Worm (Caenorhabditis elegans) whole organism, young adult: ENCODE measurements around the gene Y20C6A.1.

Experiments used
- C06A6.2 ChIP-seq: fragments of 200-800 bp; sonication (Bioruptor generic); conservative IDR thresholded peaks from 2 replicates; pipeline ENCODE4 v1.3.6; 2022; ENCODE audit warnings: missing genetic modification characterization, missing compliant biosample characterization
- D2030.7 ChIP-seq: fragments of 200-800 bp; sonication (Bioruptor generic); IDR thresholded peaks from 2 replicates; pipeline ENCODE4 v1.3.6; 2022; ENCODE audit warnings: missing genetic modification reagents, missing genetic modification characterization, missing compliant biosample characterization
- F22D6.2 ChIP-seq: sonication (generic microtip); optimal IDR thresholded peaks from 2 replicates; lab custom pipeline; 2016; ENCODE audit warnings: mild to moderate bottlenecking, missing genetic modification characterization, missing compliant biosample characterization
- K11D2.4 ChIP-seq: fragments of 200-800 bp; sonication (Bioruptor generic); IDR thresholded peaks from 2 replicates; pipeline ENCODE4 v1.3.6; 2022; ENCODE audit warnings: missing genetic modification reagents, missing genetic modification characterization, missing compliant biosample characterization
- ZK185.1 ChIP-seq: sonication (generic microtip); optimal IDR thresholded peaks from 2 replicates; lab custom pipeline; 2016; ENCODE audit warnings: mild to moderate bottlenecking, missing genetic modification characterization, missing compliant biosample characterization; ENCODE audit not compliant: poor library complexity, severe bottlenecking
- attf-5 ChIP-seq: fragments of 200-800 bp; sonication (Bioruptor generic); optimal IDR thresholded peaks from 2 replicates; lab custom pipeline; 2018; ENCODE audit warnings: mild to moderate bottlenecking, missing genetic modification characterization, missing compliant biosample characterization
- attf-6 ChIP-seq: fragments of 200-800 bp; sonication (Bioruptor generic); IDR thresholded peaks from 2 replicates; pipeline ENCODE4 v1.3.6; 2022; ENCODE audit warnings: missing genetic modification reagents, missing genetic modification characterization, missing compliant biosample characterization
- bed-2 ChIP-seq: fragments of 200-800 bp; sonication (Bioruptor generic); IDR thresholded peaks from 2 replicates; pipeline ENCODE4 v1.3.6; 2022; ENCODE audit warnings: missing genetic modification reagents, missing genetic modification characterization, missing compliant biosample characterization
- cebp-1 ChIP-seq, 2 experiments: fragments of 200-800 bp in 1 of 2; sonication (Bioruptor generic) in 1 of 2; sonication (generic microtip) in 1 of 2; IDR thresholded peaks in 1 of 2; optimal IDR thresholded peaks in 1 of 2; 2 replicates each; pipeline versions ENCODE4 v1.3.6 to Lab custom; 2017 to 2022; ENCODE audit warnings: missing compliant biosample characterization in 2 of 2, missing genetic modification characterization in 2 of 2, mild to moderate bottlenecking in 1 of 2, missing genetic modification reagents in 1 of 2, moderate library complexity in 1 of 2
- cebp-2 ChIP-seq: fragments of 200-800 bp; sonication (Bioruptor generic); IDR thresholded peaks from 2 replicates; pipeline ENCODE4 v1.3.6; 2022; ENCODE audit warnings: missing genetic modification characterization, missing compliant biosample characterization
- ceh-27 ChIP-seq: fragments of 200-800 bp; sonication (Bioruptor generic); optimal IDR thresholded peaks from 2 replicates; lab custom pipeline; 2018; ENCODE audit warnings: mild to moderate bottlenecking, missing genetic modification characterization, moderate library complexity, missing compliant biosample characterization
- chd-7 ChIP-seq: sonication (generic microtip); optimal IDR thresholded peaks from 2 replicates; lab custom pipeline; 2016; ENCODE audit warnings: mild to moderate bottlenecking, missing genetic modification characterization, moderate library complexity, missing compliant biosample characterization
- egl-18 ChIP-seq: fragments of 200-800 bp; sonication (Bioruptor generic); IDR thresholded peaks from 2 replicates; pipeline ENCODE4 v1.3.6; 2022; ENCODE audit warnings: missing genetic modification reagents, missing genetic modification characterization, missing compliant biosample characterization
- egrh-3 ChIP-seq: fragments of 200-800 bp; sonication (Bioruptor generic); IDR thresholded peaks from 2 replicates; pipeline ENCODE4 v1.3.6; 2022; ENCODE audit warnings: missing genetic modification reagents, missing genetic modification characterization, missing compliant biosample characterization
- fkh-3 ChIP-seq: sonication (generic microtip); optimal IDR thresholded peaks from 2 replicates; lab custom pipeline; 2016; ENCODE audit warnings: mild to moderate bottlenecking, missing genetic modification characterization, missing compliant biosample characterization
- hlh-26 ChIP-seq: fragments of 200-800 bp; sonication (Bioruptor generic); conservative IDR thresholded peaks from 2 replicates; pipeline ENCODE4 v1.3.6; 2022; ENCODE audit warnings: missing genetic modification reagents, missing genetic modification characterization, missing compliant biosample characterization
- hrde-1 ChIP-seq: sonication (generic microtip); optimal IDR thresholded peaks from 2 replicates; lab custom pipeline; 2016; ENCODE audit warnings: missing genetic modification characterization, mild to moderate bottlenecking, missing compliant biosample characterization, moderate library complexity, missing genotype, missing genetic modification reagents, borderline replicate concordance
- lag-1 ChIP-seq: fragments of 200-800 bp; sonication (Bioruptor generic); IDR thresholded peaks from 2 replicates; pipeline ENCODE4 v1.3.6; 2022; ENCODE audit warnings: missing genetic modification reagents, missing genetic modification characterization, missing compliant biosample characterization
- let-526 ChIP-seq: fragments of 200-800 bp; sonication (Bioruptor generic); IDR thresholded peaks from 2 replicates; pipeline ENCODE4 v1.3.6; 2022; ENCODE audit warnings: missing genetic modification reagents, missing genetic modification characterization, missing compliant biosample characterization
- lin-26 ChIP-seq: fragments of 200-800 bp; sonication (Bioruptor generic); IDR thresholded peaks from 2 replicates; pipeline ENCODE4 v1.3.6; 2022; ENCODE audit warnings: missing genetic modification reagents, missing genetic modification characterization, missing compliant biosample characterization
- lin-35 ChIP-seq, 3 experiments: fragments of 150-350 bp in 2 of 3; sonication (generic microtip) in 1 of 3; optimal IDR thresholded peaks; 2 replicates each; lab custom pipeline; 2014 to 2018; ENCODE audit warnings: missing biosample characterization in 3 of 3, missing genetic modification characterization in 3 of 3, missing genetic modification reagents in 3 of 3
- lin-54 ChIP-seq: fragments of 200-800 bp; sonication (Bioruptor generic); optimal IDR thresholded peaks from 2 replicates; lab custom pipeline; 2018; ENCODE audit warnings: mild to moderate bottlenecking, missing genetic modification characterization, missing compliant biosample characterization
- lsy-27 ChIP-seq: sonication (generic microtip); optimal IDR thresholded peaks from 2 replicates; lab custom pipeline; 2017; ENCODE audit warnings: missing genetic modification characterization, mild to moderate bottlenecking, missing compliant biosample characterization, antibody characterized with exemption, missing genotype, borderline replicate concordance; ENCODE audit not compliant: insufficient read depth
- nfya-1 ChIP-seq: sonication (generic microtip); optimal IDR thresholded peaks from 2 replicates; lab custom pipeline; 2017; ENCODE audit warnings: antibody characterized with exemption, missing compliant biosample characterization, missing genetic modification characterization, borderline replicate concordance; ENCODE audit not compliant: insufficient read depth
- nhr-80 ChIP-seq: sonication (generic microtip); optimal IDR thresholded peaks from 2 replicates; lab custom pipeline; 2016; ENCODE audit warnings: missing genetic modification characterization, missing compliant biosample characterization
- rcor-1 ChIP-seq: fragments of 200-800 bp; sonication (Bioruptor generic); IDR thresholded peaks from 2 replicates; pipeline ENCODE4 v1.3.6; 2022; ENCODE audit warnings: missing genetic modification reagents, missing genetic modification characterization, missing compliant biosample characterization
- snpc-3.4 ChIP-seq: sonication (generic microtip); optimal IDR thresholded peaks from 2 replicates; lab custom pipeline; 2017; ENCODE audit warnings: missing genetic modification characterization, mild to moderate bottlenecking, missing compliant biosample characterization, antibody characterized with exemption, moderate library complexity, missing genotype, missing genetic modification reagents
- zfh-2 ChIP-seq: fragments of 200-800 bp; sonication (Bioruptor generic); conservative IDR thresholded peaks from 2 replicates; pipeline ENCODE4 v1.3.6; 2022; ENCODE audit warnings: missing genetic modification reagents, missing genetic modification characterization, missing compliant biosample characterization
- ztf-28 ChIP-seq: fragments of 200-800 bp; sonication (Bioruptor generic); IDR thresholded peaks from 2 replicates; pipeline ENCODE4 v1.3.6; 2022; ENCODE audit warnings: missing genetic modification reagents, missing genetic modification characterization, missing compliant biosample characterization

Gene Y20C6A.1

DNA sequence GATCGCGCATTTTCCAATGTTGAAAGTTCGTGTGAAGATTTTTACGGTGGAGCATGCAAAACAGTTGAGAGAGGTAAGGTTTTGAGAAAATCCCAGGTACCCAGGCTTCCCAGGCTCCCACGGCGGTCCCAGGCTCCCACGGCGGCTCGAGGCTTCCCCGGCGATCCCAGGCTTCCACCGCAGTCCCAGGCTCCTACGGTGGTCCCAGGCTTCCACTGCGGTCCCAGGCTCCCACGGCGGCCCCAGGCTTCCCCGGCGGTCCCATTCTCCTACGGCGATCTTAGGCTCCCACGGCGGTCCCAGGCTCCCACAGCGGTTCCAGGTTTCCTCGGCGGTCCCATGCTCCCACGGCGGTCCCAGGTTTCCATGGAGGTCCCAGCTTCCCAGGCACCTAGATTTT lies 52.7 kb downstream of the Y20C6A.1 start (continued):
- no peak for TF ChIP-seq let-526
- no peak for TF ChIP-seq attf-5
- TF ChIP-seq lin-54 (GFP tag; lab: Kevin White, UChicago): no peak
- peak; percentile 52; the same call in 1 of the 2 replicates for TF ChIP-seq lin-26 (GFP tag; lab: Robert Waterston, UW)
- no peak for TF ChIP-seq lag-1 (GFP tag; lab: Robert Waterston, UW)
- TF ChIP-seq C06A6.2 (GFP tag; lab: Robert Waterston, UW): no peak
- peak; percentile 96 for TF ChIP-seq zfh-2 (GFP tag; lab: Robert Waterston, UW)
- no peak for TF ChIP-seq cebp-1 (GFP tag; IDR thresholded peaks at IDR 0.05; lab: Robert Waterston, UW)
- no peak for TF ChIP-seq cebp-1 (tag; optimal IDR thresholded peaks at IDR 0.05; lab: Kevin White, UChicago)
- TF ChIP-seq lin-35 (GFP tag; optimal IDR thresholded peaks at IDR 0.05; lab: Kevin White, UChicago): no peak
- no peak for TF ChIP-seq fkh-3 (tag; lab: Kevin White, UChicago)
- TF ChIP-seq attf-6 (GFP tag; lab: Robert Waterston, UW): no peak
- TF ChIP-seq snpc-3.4: no peak
- TF ChIP-seq K11D2.4 (GFP tag; lab: Robert Waterston, UW): no peak
- TF ChIP-seq D2030.7 (GFP tag; lab: Robert Waterston, UW): no peak
- no peak for TF ChIP-seq ceh-27 (GFP tag; lab: Kevin White, UChicago)
- TF ChIP-seq egl-18: no peak
- peak; percentile 98 for TF ChIP-seq egrh-3
- peak; percentile 21; the same call in 1 of the 2 replicates for TF ChIP-seq ztf-28 (GFP tag; lab: Robert Waterston, UW)
- TF ChIP-seq hrde-1 (tag; lab: Kevin White, UChicago): no peak
- TF ChIP-seq hlh-26 (GFP tag; lab: Robert Waterston, UW): no peak
- TF ChIP-seq chd-7 (tag; lab: Kevin White, UChicago): no peak
- no peak for TF ChIP-seq cebp-2 (GFP tag; lab: Robert Waterston, UW)
- no peak for TF ChIP-seq rcor-1 (GFP tag; lab: Robert Waterston, UW)
- TF ChIP-seq bed-2: no peak
- no peak for TF ChIP-seq lsy-27 (tag; lab: Kevin White, UChicago)
- TF ChIP-seq, all 124 proteins: peak for 8

DNA sequence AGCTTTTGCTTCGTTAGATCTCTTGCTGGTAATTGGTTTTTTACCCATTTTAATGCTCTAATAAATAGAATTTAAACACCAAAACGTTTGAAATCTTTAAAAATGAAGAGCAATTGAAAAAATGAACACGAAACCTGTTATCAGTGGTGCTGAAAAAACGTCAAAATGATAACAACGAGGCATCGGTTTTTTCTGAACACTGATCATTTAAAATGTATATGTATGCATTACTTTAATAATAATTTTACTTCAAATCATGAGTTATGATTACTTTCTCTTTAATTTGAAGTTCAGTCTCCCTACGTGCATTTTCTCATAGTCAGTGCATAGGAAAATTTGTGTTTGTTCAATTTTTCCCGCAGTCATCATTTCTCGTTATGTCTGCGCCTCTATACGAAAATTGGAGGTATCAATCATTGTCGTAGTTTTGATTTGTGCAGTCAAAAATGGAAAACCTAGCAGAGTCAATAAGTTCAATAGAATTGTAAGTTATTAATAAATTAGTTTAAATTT lies 54.1 kb downstream of the Y20C6A.1 start, which contains the start of gene F31E9.3:
Gene F31E9.3 (plus strand): TSS at position 194 of the 513 bp plus-strand sequence.
- TF ChIP-seq nhr-80 (tag; lab: Kevin White, UChicago) (peak; percentile 48), F22D6.2 (tag; lab: Kevin White, UChicago) (no peak), lin-54 (GFP tag; lab: Kevin White, UChicago) (no peak), ZK185.1 (tag; lab: Kevin White, UChicago) (no peak), nfya-1 (no peak)
